Worm (Caenorhabditis elegans) whole organism, L2 larva: ENCODE measurements around the gene cal-1.

Source experiments
- fos-1 ChIP-seq: fragments of 150-350 bp; optimal IDR thresholded peaks from 2 replicates; lab custom pipeline; 2014; ENCODE audit warnings: missing biosample characterization, missing genetic modification characterization
- lin-11 ChIP-seq: fragments of 150-350 bp; sonication (generic microtip); optimal IDR thresholded peaks from 2 replicates; lab custom pipeline; 2014; ENCODE audit warnings: missing biosample characterization, missing genetic modification characterization, inconsistent platforms, mixed read lengths
- mab-5 ChIP-seq: fragments of 150-350 bp; optimal IDR thresholded peaks from 2 replicates; lab custom pipeline; 2014; ENCODE audit warnings: missing biosample characterization, missing genetic modification characterization
- nhr-25 ChIP-seq: fragments of 150-350 bp; sonication (generic microtip); optimal IDR thresholded peaks from 3 replicates; lab custom pipeline; 2014; ENCODE audit warnings: missing biosample characterization, missing genetic modification characterization
- nhr-77 ChIP-seq: fragments of 150-350 bp; optimal IDR thresholded peaks from 2 replicates; lab custom pipeline; 2014; ENCODE audit warnings: missing biosample characterization, missing genetic modification characterization
- skn-1 ChIP-seq: sonication (generic microtip); optimal IDR thresholded peaks from 2 replicates; lab custom pipeline; 2017; ENCODE audit warnings: missing biosample characterization, missing genetic modification characterization

DNA sequence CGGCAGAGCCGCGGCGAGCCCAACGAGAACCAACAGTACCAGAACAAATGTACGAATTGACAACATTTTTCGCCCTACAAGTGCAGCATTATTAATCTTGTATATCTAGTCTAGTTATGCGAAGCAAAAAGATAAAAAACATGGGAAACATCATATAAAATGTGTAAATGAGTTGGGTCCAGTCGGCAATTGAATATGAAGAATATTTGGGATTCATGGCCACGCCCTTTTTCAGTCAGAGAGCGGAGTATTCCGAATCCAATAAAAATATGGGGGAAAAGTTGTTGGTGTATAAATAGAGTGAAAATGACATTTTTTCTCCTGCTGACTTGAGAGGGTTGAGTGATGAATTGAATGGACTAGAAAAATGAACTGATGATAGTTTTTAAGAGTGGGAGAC is 10.9 kb downstream of the cal-1 start, which contains the start of gene nlp-46:
- TF ChIP-seq nhr-25 (tag; lab: Kevin White, UChicago) (no peak), nhr-77 (tag; lab: Kevin White, UChicago) (no peak), skn-1 (tag; lab: Kevin White, UChicago) (no peak), fos-1 (no peak), lin-11 (tag; lab: Kevin White, UChicago) (no peak), mab-5 (tag; lab: Kevin White, UChicago) (no peak)
